Worm (Caenorhabditis elegans) whole organism, L1 larva: ENCODE data around the gene F41G3.19.

Source experiments
- alr-1 ChIP-seq: fragments of 200-800 bp; sonication (Bioruptor generic); optimal IDR thresholded peaks from 2 replicates; lab custom pipeline; 2018; ENCODE audit warnings: borderline replicate concordance, mild to moderate bottlenecking, missing genetic modification characterization, missing compliant biosample characterization
- ceh-82 ChIP-seq, 3 experiments: fragments of 150-350 bp in 1 of 3; sonication (generic microtip) in 2 of 3; optimal IDR thresholded peaks; 2 replicates each; lab custom pipeline; 2014 to 2017; ENCODE audit warnings: missing biosample characterization in 3 of 3, missing genetic modification characterization in 3 of 3
- dsc-1 ChIP-seq: sonication (generic microtip); optimal IDR thresholded peaks from 2 replicates; lab custom pipeline; 2016; ENCODE audit warnings: mild to moderate bottlenecking, missing genetic modification characterization, missing compliant biosample characterization
- efl-1 ChIP-seq, 4 experiments: fragments of 150-350 bp; optimal IDR thresholded peaks in 3 of 4; peaks in 1 of 4; 1 replicate in 1 of 4; 2 replicates in 3 of 4; lab custom pipeline; 2014; ENCODE audit warnings: missing biosample characterization in 2 of 4, missing genetic modification characterization in 2 of 4, missing genetic modification reagents in 2 of 4
- egl-13 ChIP-seq: sonication (generic microtip); optimal IDR thresholded peaks from 2 replicates; lab custom pipeline; 2016; ENCODE audit warnings: missing genotype, missing genetic modification reagents, missing genetic modification characterization, missing compliant biosample characterization
- elt-2 ChIP-seq: sonication (generic microtip); optimal IDR thresholded peaks from 2 replicates; lab custom pipeline; 2016; ENCODE audit warnings: missing genetic modification characterization, mild to moderate bottlenecking, inconsistent platforms, missing compliant biosample characterization, missing genetic modification reagents
- elt-3 ChIP-seq, 6 experiments: fragments of 150-350 bp in 1 of 6; sonication (generic microtip); optimal IDR thresholded peaks; 2 replicates each; lab custom pipeline; 2017 to 2018; ENCODE audit warnings: missing biosample characterization in 6 of 6, missing genetic modification characterization in 6 of 6, inconsistent platforms in 1 of 6
- fkh-10 ChIP-seq: sonication (generic microtip); optimal IDR thresholded peaks from 2 replicates; lab custom pipeline; 2017; ENCODE audit warnings: missing biosample characterization, missing genetic modification reagents, missing genetic modification characterization
- fos-1 ChIP-seq: fragments of 150-350 bp; optimal IDR thresholded peaks from 2 replicates; lab custom pipeline; 2014; ENCODE audit warnings: missing biosample characterization, missing genetic modification characterization
- irx-1 ChIP-seq: sonication (generic microtip); optimal IDR thresholded peaks from 2 replicates; lab custom pipeline; 2016; ENCODE audit warnings: missing genetic modification characterization, missing compliant biosample characterization
- isw-1 ChIP-seq: fragments of 200-800 bp; sonication (Bioruptor generic); IDR thresholded peaks from 2 replicates; pipeline ENCODE4 v1.3.6; 2022; ENCODE audit warnings: missing genetic modification characterization, missing compliant biosample characterization
- jun-1 ChIP-seq: fragments of 150-350 bp; optimal IDR thresholded peaks from 2 replicates; lab custom pipeline; 2014; ENCODE audit warnings: missing biosample characterization, missing genetic modification reagents, missing genetic modification characterization
- lin-13 ChIP-seq: fragments of 150-350 bp; optimal IDR thresholded peaks from 2 replicates; lab custom pipeline; 2014; ENCODE audit warnings: missing biosample characterization, missing genetic modification reagents, missing genetic modification characterization
- lin-14 ChIP-seq: fragments of 200-800 bp; sonication (Bioruptor generic); optimal IDR thresholded peaks from 2 replicates; lab custom pipeline; 2018; ENCODE audit warnings: mild to moderate bottlenecking, missing genetic modification characterization, moderate library complexity, missing compliant biosample characterization
- lin-35 ChIP-seq, 2 experiments: fragments of 150-350 bp; optimal IDR thresholded peaks; 2 replicates each; lab custom pipeline; 2014; ENCODE audit warnings: missing biosample characterization in 2 of 2, missing genetic modification characterization in 2 of 2, missing genetic modification reagents in 2 of 2
- lsy-2 ChIP-seq, 2 experiments: fragments of 150-350 bp; optimal IDR thresholded peaks; 2 replicates each; lab custom pipeline; 2014; ENCODE audit warnings: missing biosample characterization in 2 of 2, missing genetic modification characterization in 2 of 2
- mab-9 ChIP-seq: fragments of 200-800 bp; sonication (Bioruptor generic); IDR thresholded peaks from 2 replicates; pipeline ENCODE4 v1.3.6; 2022; ENCODE audit warnings: missing genetic modification reagents, missing genetic modification characterization, missing compliant biosample characterization
- mdl-1 ChIP-seq, 2 experiments: fragments of 150-350 bp; optimal IDR thresholded peaks; 2 replicates each; lab custom pipeline; 2014 to 2017; ENCODE audit warnings: missing biosample characterization in 2 of 2, missing genetic modification characterization in 2 of 2, inconsistent platforms in 1 of 2
- nhr-19 ChIP-seq: fragments of 200-800 bp; sonication (Bioruptor generic); conservative IDR thresholded peaks from 2 replicates; pipeline ENCODE4 v1.3.6; 2022; ENCODE audit warnings: missing genetic modification characterization, missing compliant biosample characterization
- nhr-28 ChIP-seq: fragments of 150-350 bp; optimal IDR thresholded peaks from 2 replicates; lab custom pipeline; 2014; ENCODE audit warnings: missing biosample characterization, missing genetic modification characterization
- nhr-47 ChIP-seq: sonication (generic microtip); optimal IDR thresholded peaks from 2 replicates; lab custom pipeline; 2016; ENCODE audit warnings: mild to moderate bottlenecking, missing genetic modification characterization, moderate library complexity, missing compliant biosample characterization
- nhr-71 ChIP-seq: sonication (generic microtip); optimal IDR thresholded peaks from 2 replicates; lab custom pipeline; 2016; ENCODE audit warnings: mild to moderate bottlenecking, missing genetic modification characterization, moderate library complexity, missing compliant biosample characterization
- nhr-76 ChIP-seq: sonication (generic microtip); optimal IDR thresholded peaks from 2 replicates; lab custom pipeline; 2017; ENCODE audit warnings: missing biosample characterization, missing genetic modification characterization
- nhr-84 ChIP-seq: sonication (generic microtip); optimal IDR thresholded peaks from 2 replicates; lab custom pipeline; 2017; ENCODE audit warnings: missing biosample characterization, missing genetic modification characterization
- nhr-90 ChIP-seq: sonication (generic microtip); optimal IDR thresholded peaks from 2 replicates; lab custom pipeline; 2016; ENCODE audit warnings: mild to moderate bottlenecking, missing genetic modification characterization, missing compliant biosample characterization; ENCODE audit not compliant: poor library complexity
- pag-3 ChIP-seq: sonication (generic microtip); optimal IDR thresholded peaks from 2 replicates; lab custom pipeline; 2017; ENCODE audit warnings: missing genetic modification characterization, mild to moderate bottlenecking, missing compliant biosample characterization, antibody characterized with exemption, borderline replicate concordance; ENCODE audit not compliant: insufficient read depth
- pax-3 ChIP-seq: fragments of 200-800 bp; sonication (Bioruptor generic); optimal IDR thresholded peaks from 2 replicates; lab custom pipeline; 2018; ENCODE audit warnings: mild to moderate bottlenecking, missing genetic modification characterization, moderate library complexity, missing compliant biosample characterization
- pqm-1 ChIP-seq: sonication (generic microtip); optimal IDR thresholded peaks from 3 replicates; lab custom pipeline; 2017; ENCODE audit warnings: missing biosample characterization, missing genetic modification characterization
- rnt-1 ChIP-seq: sonication (generic microtip); optimal IDR thresholded peaks from 2 replicates; lab custom pipeline; 2016; ENCODE audit warnings: mild to moderate bottlenecking, missing genetic modification characterization, moderate library complexity, missing compliant biosample characterization
- skn-1 ChIP-seq: fragments of 150-350 bp; optimal IDR thresholded peaks from 2 replicates; lab custom pipeline; 2014; ENCODE audit warnings: missing biosample characterization, missing genetic modification characterization
- snu-23 ChIP-seq: sonication (generic microtip); optimal IDR thresholded peaks from 2 replicates; lab custom pipeline; 2016; ENCODE audit warnings: missing genetic modification characterization, missing compliant biosample characterization
- sptf-1 ChIP-seq: fragments of 150-350 bp; optimal IDR thresholded peaks from 2 replicates; lab custom pipeline; 2014; ENCODE audit warnings: missing biosample characterization, missing genetic modification characterization
- swsn-7 ChIP-seq: sonication (generic microtip); optimal IDR thresholded peaks from 2 replicates; lab custom pipeline; 2016; ENCODE audit warnings: missing genetic modification characterization, missing compliant biosample characterization
- unc-130 ChIP-seq: fragments of 150-350 bp; optimal IDR thresholded peaks from 2 replicates; lab custom pipeline; 2017; ENCODE audit warnings: missing biosample characterization, missing genetic modification characterization, inconsistent platforms
- unc-86 ChIP-seq: sonication (generic microtip); optimal IDR thresholded peaks from 2 replicates; lab custom pipeline; 2016; ENCODE audit warnings: missing genetic modification characterization, missing compliant biosample characterization
- xbp-1 ChIP-seq: sonication (generic microtip); optimal IDR thresholded peaks from 2 replicates; lab custom pipeline; 2016; ENCODE audit warnings: missing genetic modification characterization, missing compliant biosample characterization

Gene F41G3.19

ce11 chrII:6734674-6735073, 17.3 kb downstream of the F41G3.19 start, which contains the start of gene T14B4.3 (continued):
- peak; percentile 59 for TF ChIP-seq lin-13 (GFP tag; lab: Kevin White, UChicago)
- peak; percentile 75 to 82 for TF ChIP-seq efl-1 (optimal IDR thresholded peaks at IDR 0.05; lab: Kevin White, UChicago)
- TF ChIP-seq efl-1 (GFP tag; optimal IDR thresholded peaks at IDR 0.05 in 1 of 2; lab: Kevin White, UChicago) = peak; percentile 57 to 96
- TF ChIP-seq jun-1 (tag; lab: Kevin White, UChicago) = peak; percentile 26
- peak; percentile 50 for TF ChIP-seq xbp-1 (tag; lab: Kevin White, UChicago)
- TF ChIP-seq egl-13 (tag; lab: Kevin White, UChicago) = no peak
- peak; percentile 59 for TF ChIP-seq nhr-90 (tag; lab: Kevin White, UChicago)
- TF ChIP-seq snu-23 (GFP tag; lab: Kevin White, UChicago) = peak; percentile 60
- TF ChIP-seq mdl-1 (tag; optimal IDR thresholded peaks at IDR 0.05; lab: Kevin White, UChicago) = peak in 1 of 2 experiments; percentile 35
- peak in 1 of 6 experiments; percentile 47 for TF ChIP-seq elt-3 (tag; optimal IDR thresholded peaks at IDR 0.05; lab: Kevin White, UChicago)
- TF ChIP-seq unc-130 (tag; lab: Kevin White, UChicago) = no peak
- no peak for TF ChIP-seq nhr-76 (tag; lab: Kevin White, UChicago)
- no peak for TF ChIP-seq alr-1
- TF ChIP-seq nhr-47 (tag; lab: Kevin White, UChicago) = peak; percentile 61
- no peak for TF ChIP-seq fos-1
- peak; percentile 14 for TF ChIP-seq unc-86 (tag; lab: Kevin White, UChicago)
- peak; percentile 43 for TF ChIP-seq skn-1

ce11 chrII:6733718-6734117, 18.2 kb downstream of the F41G3.19 start, which contains the start of gene T14B4.9:
T14B4.9 (minus strand) TSS chrII:6733818.
- no peak for TF ChIP-seq pag-3 (tag; lab: Kevin White, UChicago)
- no peak for TF ChIP-seq alr-1
- TF ChIP-seq nhr-84 (tag; lab: Kevin White, UChicago) = no peak
- TF ChIP-seq nhr-76 (tag; lab: Kevin White, UChicago) = no peak
- no peak for TF ChIP-seq nhr-19
- no peak for TF ChIP-seq pqm-1 (tag; lab: Kevin White, UChicago)
- no peak for TF ChIP-seq irx-1
- no peak for TF ChIP-seq skn-1
- no peak for TF ChIP-seq pax-3 (tag; lab: Kevin White, UChicago)
- TF ChIP-seq, all 84 proteins: peak for 0

ce11 chrII:6729331-6729730, 22.6 kb downstream of the F41G3.19 start, which contains the start of gene T14B4.8:
T14B4.8 (minus strand) TSS chrII:6729390.
- TF ChIP-seq ceh-82 (tag; optimal IDR thresholded peaks at IDR 0.05; lab: Kevin White, UChicago) (peak in 1 of 3 experiments; percentile 32), mab-9 (no peak), elt-2 (tag; lab: Kevin White, UChicago) (no peak), efl-1 (optimal IDR thresholded peaks at IDR 0.05; lab: Kevin White, UChicago) (peak; percentile 13 to 41), efl-1 (GFP tag; optimal IDR thresholded peaks at IDR 0.05 in 1 of 2; lab: Kevin White, UChicago) (peak in 1 of 2 experiments; percentile 50), swsn-7 (tag; lab: Kevin White, UChicago) (no peak), nhr-71 (peak; percentile 33), rnt-1 (tag; lab: Kevin White, UChicago) (peak; percentile 17), isw-1 (GFP tag; lab: Robert Waterston, UW) (peak; percentile 6; the same call in 1 of the 2 replicates), lin-35 (GFP tag; optimal IDR thresholded peaks at IDR 0.05; lab: Kevin White, UChicago) (peak in 1 of 2 experiments; percentile 11), fkh-10 (peak; percentile 33), nhr-28 (no peak), lin-14 (GFP tag; lab: Kevin White, UChicago) (peak; percentile 69), lsy-2 (tag; optimal IDR thresholded peaks at IDR 0.05; lab: Kevin White, UChicago) (peak in 1 of 2 experiments; percentile 27)

- peak; percentile 32 for TF ChIP-seq lin-14 (GFP tag; lab: Kevin White, UChicago)
- no peak for TF ChIP-seq sptf-1 (tag; lab: Kevin White, UChicago)
- peak; percentile 52 for TF ChIP-seq dsc-1
These were observed 25.1 kb downstream of the F41G3.19 start for ce11 chrII:6726814-6727213.
